Fruit fly (Drosophila melanogaster): ENCODE data around the gene CG12971.

- TF ChIP-seq insv (optimal IDR thresholded peaks at IDR 0.05) = no peak
- no peak for TF ChIP-seq psq (optimal IDR thresholded peaks at IDR 0.05)
Measured at dm6 chr3L:21380126-21380525, 23.8 kb upstream of the CG12971 start.

Measured in Kc167 (cell line).